Worm (Caenorhabditis elegans): ENCODE measurements around the gene dpy-28.

- no peak for TF ChIP-seq nhr-12 (tag; optimal IDR thresholded peaks at IDR 0.05)
- no peak for TF ChIP-seq unc-62 (GFP tag; optimal IDR thresholded peaks at IDR 0.05)
- no peak for TF ChIP-seq drap-1 (GFP tag; optimal IDR thresholded peaks at IDR 0.05)
- TF ChIP-seq nhr-2 (tag; optimal IDR thresholded peaks at IDR 0.05): no peak
- TF ChIP-seq nhr-237 (tag; optimal IDR thresholded peaks at IDR 0.05): no peak
- no peak for TF ChIP-seq mep-1 (tag; optimal IDR thresholded peaks at IDR 0.05)
- no peak for TF ChIP-seq snpc-4 (tag; optimal IDR thresholded peaks at IDR 0.05)
- TF ChIP-seq nhr-28 (tag; optimal IDR thresholded peaks at IDR 0.05): no peak
- TF ChIP-seq nhr-76 (tag; optimal IDR thresholded peaks at IDR 0.05): no peak
- TF ChIP-seq pha-4 (tag; optimal IDR thresholded peaks at IDR 0.05): no peak
- no peak for TF ChIP-seq ces-1 (GFP tag; optimal IDR thresholded peaks at IDR 0.05)
- TF ChIP-seq sem-2 (GFP tag; optimal IDR thresholded peaks at IDR 0.05): no peak
- TF ChIP-seq ztf-11 (tag; optimal IDR thresholded peaks at IDR 0.05): no peak
- no peak for TF ChIP-seq lin-13 (tag; optimal IDR thresholded peaks at IDR 0.05)
These were observed 23.5 kb upstream of the dpy-28 start, which contains the start of gene smap-1 for ce11 chrIII:10739455-10739854.

Measured in whole organism, mixed stage, embryonic.